Worm (Caenorhabditis elegans): ENCODE results near the gene F56D6.12.

- TF ChIP-seq ama-1 (optimal IDR thresholded peaks at IDR 0.05): no peak
- no peak for TF ChIP-seq scrt-1 (GFP tag; IDR thresholded peaks at IDR 0.05)
- TF ChIP-seq ets-7 (tag; optimal IDR thresholded peaks at IDR 0.05): no peak
Observed at ce11 chrIV:3943003-3943402, 35.1 kb downstream of the F56D6.12 start, which contains the start of gene Y46C8AL.11.
